Fruit fly (Drosophila melanogaster): Measurements from ENCODE around the gene CG15347.

CG15347 gene

DNA sequence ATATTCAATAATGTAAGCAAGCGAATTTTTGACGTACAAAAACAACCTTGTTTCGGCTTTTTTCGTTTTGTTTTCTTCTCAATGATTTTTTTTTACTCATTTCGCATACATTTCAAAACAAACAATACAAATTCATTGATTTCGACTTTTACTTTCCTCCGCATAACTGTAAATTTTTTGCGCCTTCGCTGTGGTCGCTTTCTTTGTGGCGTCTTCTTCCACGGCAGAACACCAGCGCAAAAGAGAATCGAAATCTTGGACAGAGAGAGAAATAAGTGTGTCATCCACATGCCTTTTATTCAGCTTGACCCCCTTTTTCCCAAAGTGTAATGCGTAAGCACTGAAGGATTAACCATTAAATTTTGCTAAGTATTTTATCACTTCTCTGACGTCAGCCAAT lies 46.3 kb downstream of the CG15347 start (continued):
- TF ChIP-seq CG15336 (GFP tag; IDR thresholded peaks at IDR 0.05): no peak
- peak; percentile 5 for TF ChIP-seq acj6 (GFP tag; optimal IDR thresholded peaks at IDR 0.05)
- no peak for TF ChIP-seq CG11762 (GFP tag; optimal IDR thresholded peaks at IDR 0.05; ENCODE audit: insufficient read depth)
- peak; percentile 6 for TF ChIP-seq CG31627 (GFP tag; optimal IDR thresholded peaks at IDR 0.05)
- TF ChIP-seq eg (GFP tag; IDR thresholded peaks at IDR 0.05): no peak
- TF ChIP-seq dsx (GFP tag; optimal IDR thresholded peaks at IDR 0.05; ENCODE audit: poor library complexity, severe bottlenecking): no peak
- TF ChIP-seq CG6808 (GFP tag; optimal IDR thresholded peaks at IDR 0.05): no peak
- no peak for TF ChIP-seq lz (GFP tag; optimal IDR thresholded peaks at IDR 0.05)
- TF ChIP-seq CG32006 (GFP tag; optimal IDR thresholded peaks at IDR 0.05): peak; percentile 10
- peak; percentile 0 for TF ChIP-seq Hr39 (GFP tag; optimal IDR thresholded peaks at IDR 0.05)
- TF ChIP-seq CG1621 (tag; optimal IDR thresholded peaks at IDR 0.05): no peak
- no peak for TF ChIP-seq ss (GFP tag; optimal IDR thresholded peaks at IDR 0.05)
- no peak for TF ChIP-seq Ets21C (GFP tag; optimal IDR thresholded peaks at IDR 0.05)
- TF ChIP-seq CG6163 (GFP tag; IDR thresholded peaks at IDR 0.05): no peak
- TF ChIP-seq achi (GFP tag; optimal IDR thresholded peaks at IDR 0.05): no peak
- no peak for TF ChIP-seq CG6276 (GFP tag; optimal IDR thresholded peaks at IDR 0.05)
- TF ChIP-seq salr (GFP tag; optimal IDR thresholded peaks at IDR 0.05): no peak
- TF ChIP-seq CG7368 (GFP tag; optimal IDR thresholded peaks at IDR 0.05): no peak

DNA sequence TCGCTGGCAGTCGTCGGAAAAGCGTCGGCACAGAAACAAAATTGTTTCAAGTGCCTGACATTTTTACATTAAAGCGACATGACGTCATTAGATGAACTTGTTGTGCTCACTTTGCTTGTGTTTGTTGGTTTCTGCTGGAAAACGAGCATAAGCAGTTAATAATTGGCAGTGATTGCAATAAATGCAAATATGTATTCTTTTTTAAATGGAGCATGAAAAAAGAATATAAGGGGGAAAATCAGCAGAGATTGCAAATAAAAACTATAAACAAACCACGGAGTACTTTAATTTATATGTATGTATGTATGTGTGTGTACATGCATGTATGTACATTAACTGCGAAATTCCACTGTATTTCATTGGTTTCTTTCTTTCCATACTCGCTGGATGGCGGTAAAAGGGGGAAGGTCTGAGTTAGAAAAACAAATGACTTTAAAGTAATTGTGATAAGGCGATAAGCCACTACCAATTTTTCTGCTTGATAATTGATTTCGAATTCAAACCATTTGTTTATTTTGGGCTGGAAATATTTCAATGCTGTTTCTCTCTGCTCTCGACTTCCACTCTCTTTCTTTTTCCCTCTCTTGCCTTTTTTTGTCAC lies 47.1 kb downstream of the CG15347 start:
- TF ChIP-seq dsx (GFP tag; optimal IDR thresholded peaks at IDR 0.05; ENCODE audit: poor library complexity, severe bottlenecking): no peak
- TF ChIP-seq Ets96B (tag; optimal IDR thresholded peaks at IDR 0.05): no peak
- no peak for TF ChIP-seq fd85E (GFP tag; optimal IDR thresholded peaks at IDR 0.05)
- TF ChIP-seq achi (GFP tag; optimal IDR thresholded peaks at IDR 0.05): no peak
- TF ChIP-seq OdsH (GFP tag; optimal IDR thresholded peaks at IDR 0.05): no peak
- TF ChIP-seq CG11294 (GFP tag; IDR thresholded peaks at IDR 0.05): no peak
- no peak for TF ChIP-seq CG11762 (GFP tag; optimal IDR thresholded peaks at IDR 0.05; ENCODE audit: insufficient read depth)
- no peak for TF ChIP-seq svp (GFP tag)
- no peak for TF ChIP-seq CG8632 (GFP tag; optimal IDR thresholded peaks at IDR 0.05)
- no peak for TF ChIP-seq Blimp-1 (GFP tag; optimal IDR thresholded peaks at IDR 0.05)
- no peak for TF ChIP-seq fkh (GFP tag; optimal IDR thresholded peaks at IDR 0.05)

DNA sequence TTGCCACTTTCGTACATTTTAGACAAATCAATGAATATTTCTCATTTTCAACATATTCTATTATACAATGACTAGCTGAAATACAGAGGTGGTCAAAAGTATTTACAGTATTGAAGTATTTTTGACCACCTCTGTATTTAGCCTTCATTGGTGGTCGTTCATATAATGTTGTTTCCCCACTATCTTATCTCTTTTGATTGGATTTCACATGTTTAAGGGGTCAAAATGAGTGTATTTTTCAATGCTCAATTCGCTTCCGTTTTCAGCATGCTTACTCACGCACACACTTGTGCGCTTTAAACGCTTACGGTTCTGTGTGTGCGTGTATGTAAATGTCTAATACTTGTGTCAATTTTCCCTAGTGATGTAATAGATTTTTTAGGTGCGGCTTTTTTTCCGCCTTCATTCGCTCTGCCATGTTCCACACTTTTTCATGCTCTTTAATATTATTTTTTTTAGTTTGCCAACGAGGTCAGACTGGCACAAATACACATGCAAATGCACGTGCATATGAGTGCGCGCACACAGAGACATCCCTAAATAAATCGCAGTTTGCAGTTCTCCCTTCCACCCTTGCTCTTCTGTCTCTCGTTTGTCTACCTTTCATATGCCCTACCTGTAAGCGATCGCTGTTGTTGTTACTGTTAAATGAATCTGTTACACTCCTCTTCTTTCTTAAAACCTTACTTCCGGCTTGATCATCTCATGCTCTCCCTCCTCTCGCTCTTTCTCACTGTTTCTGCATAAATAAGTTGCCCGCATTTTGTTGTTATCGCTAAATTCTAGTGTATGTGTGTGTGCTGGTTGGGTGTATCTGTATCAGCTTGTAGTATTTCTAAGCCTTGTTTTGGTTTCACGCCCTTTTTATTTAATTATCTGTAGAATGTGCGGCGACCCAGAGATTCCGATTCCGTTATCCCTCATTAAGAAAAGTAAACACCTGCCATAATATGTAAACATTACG lies 48.2 kb downstream of the CG15347 start:
- TF ChIP-seq CG16779 (tag; optimal IDR thresholded peaks at IDR 0.05) (no peak), ss (GFP tag; optimal IDR thresholded peaks at IDR 0.05) (peak; percentile 12 to 28), svp (GFP tag) (no peak), acj6 (GFP tag; optimal IDR thresholded peaks at IDR 0.05) (no peak), CG4318 (GFP tag; optimal IDR thresholded peaks at IDR 0.05) (no peak), CG6163 (GFP tag; IDR thresholded peaks at IDR 0.05) (peak; percentile 45; the same call in 2 of the 3 replicates), CG6792 (GFP tag; optimal IDR thresholded peaks at IDR 0.05) (no peak), fkh (GFP tag; optimal IDR thresholded peaks at IDR 0.05) (peak; percentile 30), Eip78C (GFP tag) (peak; percentile 35), CG6276 (GFP tag; optimal IDR thresholded peaks at IDR 0.05) (peak; percentile 8), CG15336 (GFP tag; IDR thresholded peaks at IDR 0.05) (0 out of 2 replicates have a peak, but pooled peaks have one; percentile 10), vri (GFP tag; optimal IDR thresholded peaks at IDR 0.05) (peak; percentile 15), CG6808 (GFP tag; optimal IDR thresholded peaks at IDR 0.05) (no peak), Sox102F (GFP tag; optimal IDR thresholded peaks at IDR 0.05) (no peak)

DNA sequence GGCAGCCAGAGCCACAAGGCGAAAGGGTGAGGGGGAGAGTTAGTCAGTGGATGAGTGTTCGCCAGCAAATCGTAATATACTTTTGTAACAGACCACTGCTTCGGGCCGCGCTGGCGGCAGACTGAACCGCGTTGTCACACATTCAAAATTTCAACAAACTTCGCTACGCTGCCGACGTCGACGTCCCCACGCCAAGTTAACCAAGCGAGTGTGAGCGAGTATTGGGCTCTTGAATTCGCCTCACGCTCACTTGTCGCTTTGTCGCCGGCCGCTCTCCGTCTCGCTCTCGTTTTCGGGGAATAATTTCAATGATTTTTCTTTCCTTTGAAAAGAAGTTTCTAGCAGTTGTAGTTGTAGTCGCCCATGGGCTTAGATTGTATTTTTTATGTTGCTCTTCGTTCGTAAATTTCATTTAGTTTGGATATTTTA lies 49.2 kb downstream of the CG15347 start, which contains the start of gene lawc:
Gene lawc, minus strand, starts transcription at position 127 of the 429 bp plus-strand sequence.
- TF ChIP-seq svp (GFP tag) (peak; percentile 60), net (GFP tag; optimal IDR thresholded peaks at IDR 0.05) (peak; percentile 52), Eip93F (GFP tag; optimal IDR thresholded peaks at IDR 0.05) (peak; percentile 89), CG3032 (tag; optimal IDR thresholded peaks at IDR 0.05) (no peak), fd85E (GFP tag; optimal IDR thresholded peaks at IDR 0.05) (peak; percentile 87), CG8632 (GFP tag; optimal IDR thresholded peaks at IDR 0.05) (no peak), Hr4 (GFP tag; optimal IDR thresholded peaks at IDR 0.05) (no peak), CG4318 (GFP tag; optimal IDR thresholded peaks at IDR 0.05) (no peak), topi (GFP tag; optimal IDR thresholded peaks at IDR 0.05) (peak; percentile 53), CG34406 (GFP tag; optimal IDR thresholded peaks at IDR 0.05) (peak; percentile 9), CG31627 (GFP tag; optimal IDR thresholded peaks at IDR 0.05) (no peak), Sox15 (GFP tag; optimal IDR thresholded peaks at IDR 0.05) (no peak), cyc (GFP tag; optimal IDR thresholded peaks at IDR 0.05) (no peak), salr (GFP tag; optimal IDR thresholded peaks at IDR 0.05) (no peak), fd59A (GFP tag; optimal IDR thresholded peaks at IDR 0.05) (no peak), Hr39 (GFP tag; optimal IDR thresholded peaks at IDR 0.05) (no peak), Smox (GFP tag; optimal IDR thresholded peaks at IDR 0.05) (peak; percentile 40), CG6276 (GFP tag; optimal IDR thresholded peaks at IDR 0.05) (peak; percentile 60), CG6792 (GFP tag; optimal IDR thresholded peaks at IDR 0.05) (no peak)
